Fruit fly (Drosophila melanogaster) whole organism, embryonic: ENCODE measurements around the gene Cyt-c1L.
A peak's percentile ranks its signal among the peaks of the same experiment; 100 is the strongest.

Source experiments
- CG10321 ChIP-seq: fragments of 200-800 bp; sonication (Bioruptor generic); IDR thresholded peaks from 2 replicates; pipeline ENCODE4 v1.3.6; 2022; ENCODE audit warnings: missing biosample characterization, missing genetic modification characterization
- CG10543 ChIP-seq: fragments of 200-800 bp; sonication (Bioruptor generic); optimal IDR thresholded peaks from 3 replicates; lab custom pipeline; 2017; ENCODE audit warnings: missing biosample characterization, mild to moderate bottlenecking, missing genetic modification characterization, moderate library complexity
- CG11504 ChIP-seq: fragments of 200-800 bp; sonication (Bioruptor generic); optimal IDR thresholded peaks from 3 replicates; lab custom pipeline; 2019; ENCODE audit warnings: missing biosample characterization, mild to moderate bottlenecking, missing genetic modification characterization, moderate library complexity
- CG11560 ChIP-seq: fragments of 200-800 bp; sonication (Bioruptor generic); IDR thresholded peaks from 3 replicates; pipeline ENCODE4 v1.3.6; 2022; ENCODE audit warnings: missing biosample characterization, missing genetic modification characterization
- CG12155 ChIP-seq: fragments of 200-800 bp; sonication (Bioruptor generic); optimal IDR thresholded peaks from 3 replicates; lab custom pipeline; 2016; ENCODE audit warnings: missing biosample characterization, missing genetic modification characterization
- CG12744 ChIP-seq: fragments of 200-800 bp; sonication (Bioruptor generic); optimal IDR thresholded peaks from 2 replicates; lab custom pipeline; 2016; ENCODE audit warnings: missing biosample characterization, missing genetic modification characterization
- CG15011 ChIP-seq: fragments of 200-800 bp; sonication (Bioruptor generic); optimal IDR thresholded peaks from 3 replicates; lab custom pipeline; 2018; ENCODE audit warnings: missing biosample characterization, mild to moderate bottlenecking, missing genetic modification characterization
- CG15479 ChIP-seq: fragments of 200-800 bp; sonication (Bioruptor generic); optimal IDR thresholded peaks from 3 replicates; lab custom pipeline; 2019; ENCODE audit warnings: missing biosample characterization, mild to moderate bottlenecking, missing genetic modification characterization, moderate library complexity
- CG15514 ChIP-seq: fragments of 200-800 bp; sonication (Bioruptor generic); optimal IDR thresholded peaks from 3 replicates; lab custom pipeline; 2017; ENCODE audit warnings: missing biosample characterization, missing genetic modification characterization, mild to moderate bottlenecking, moderate library complexity, missing genetic modification reagents
- CG16779 ChIP-seq: fragments of 200-800 bp; sonication (Bioruptor generic); IDR thresholded peaks from 2 replicates; pipeline ENCODE4 v1.3.6; 2022; ENCODE audit warnings: missing biosample characterization, missing genetic modification characterization
- CG2199 ChIP-seq: fragments of 200-800 bp; sonication (Bioruptor generic); IDR thresholded peaks from 3 replicates; pipeline ENCODE4 v1.3.6; 2022; ENCODE audit warnings: missing biosample characterization, missing genetic modification characterization
- CG2678 ChIP-seq: fragments of 200-800 bp; sonication (Bioruptor generic); optimal IDR thresholded peaks from 3 replicates; lab custom pipeline; 2019; ENCODE audit warnings: missing biosample characterization, mild to moderate bottlenecking, missing genetic modification characterization, moderate library complexity
- CG32772 ChIP-seq: fragments of 200-800 bp; sonication (Bioruptor generic); IDR thresholded peaks from 2 replicates; pipeline ENCODE4 v1.3.6; 2022; ENCODE audit warnings: missing biosample characterization, missing genetic modification characterization
- CG4328 ChIP-seq: fragments of 200-800 bp; sonication (Bioruptor generic); optimal IDR thresholded peaks from 3 replicates; lab custom pipeline; 2017; ENCODE audit warnings: missing biosample characterization, missing genetic modification reagents, missing genetic modification characterization
- CG4360 ChIP-seq: fragments of 200-800 bp; sonication (Bioruptor generic); IDR thresholded peaks from 2 replicates; pipeline ENCODE4 v1.3.6; 2022; ENCODE audit warnings: missing biosample characterization, missing genetic modification characterization
- CG8290 ChIP-seq, 3 experiments: fragments of 200-800 bp; sonication (Bioruptor generic); optimal IDR thresholded peaks; 2 replicates each; lab custom pipeline; 2016 to 2019; ENCODE audit warnings: missing biosample characterization in 3 of 3, missing genetic modification characterization in 3 of 3, mild to moderate bottlenecking in 2 of 3, moderate library complexity in 1 of 3
- CG9727 ChIP-seq: fragments of 200-800 bp; sonication (Bioruptor generic); optimal IDR thresholded peaks from 3 replicates; lab custom pipeline; 2017; ENCODE audit warnings: missing biosample characterization, mild to moderate bottlenecking, missing genetic modification characterization
- CG9932 ChIP-seq: fragments of 200-800 bp; sonication (Bioruptor generic); IDR thresholded peaks from 2 replicates; pipeline ENCODE4 v1.3.6; 2022; ENCODE audit warnings: missing biosample characterization, missing genetic modification characterization
- CHES-1-like ChIP-seq: fragments of 200-800 bp; sonication (Bioruptor generic); optimal IDR thresholded peaks from 2 replicates; lab custom pipeline; 2016; ENCODE audit warnings: missing biosample characterization, missing genetic modification characterization
- Drgx ChIP-seq: fragments of 200-800 bp; sonication (Bioruptor generic); IDR thresholded peaks from 2 replicates; pipeline ENCODE4 v1.3.6; 2022; ENCODE audit warnings: missing biosample characterization, missing genetic modification characterization
- Jarid2 ChIP-seq: fragments of 200-800 bp; sonication (Bioruptor generic); optimal IDR thresholded peaks from 3 replicates; lab custom pipeline; 2017; ENCODE audit warnings: mild to moderate bottlenecking, missing biosample characterization, missing genetic modification reagents, missing genetic modification characterization
- Med ChIP-seq: fragments of 200-800 bp; sonication (Bioruptor generic); peaks from one replicate; lab custom pipeline; 2016; ENCODE audit warnings: missing biosample characterization, missing genetic modification characterization, mild to moderate bottlenecking, inconsistent platforms, moderate library complexity
- Meics ChIP-seq: fragments of 200-800 bp; sonication (Bioruptor generic); optimal IDR thresholded peaks from 2 replicates; lab custom pipeline; 2017; ENCODE audit warnings: missing biosample characterization, mild to moderate bottlenecking, missing genetic modification characterization
- NFAT ChIP-seq: fragments of 200-800 bp; sonication (Bioruptor generic); IDR thresholded peaks from 2 replicates; pipeline ENCODE4 v1.3.6; 2022; ENCODE audit warnings: missing biosample characterization, missing genetic modification characterization
- Pdp1 ChIP-seq, 2 experiments: fragments of 200-800 bp; sonication (Bioruptor generic); optimal IDR thresholded peaks; 3 replicates each; lab custom pipeline; 2016; ENCODE audit warnings: missing biosample characterization in 2 of 2, missing genetic modification characterization in 2 of 2, mild to moderate bottlenecking in 1 of 2, moderate library complexity in 1 of 2
- Poxn ChIP-seq: fragments of 200-800 bp; sonication (Bioruptor generic); IDR thresholded peaks from 2 replicates; pipeline ENCODE4 v1.3.6; 2022; ENCODE audit warnings: missing biosample characterization, missing genetic modification characterization
- Rfx ChIP-seq: fragments of 200-800 bp; sonication (Bioruptor generic); IDR thresholded peaks from 2 replicates; pipeline ENCODE4 v1.3.6; 2022; ENCODE audit warnings: missing biosample characterization, missing genetic modification characterization
- Scr ChIP-seq: fragments of 200-800 bp; sonication (Bioruptor generic); IDR thresholded peaks from 2 replicates; pipeline ENCODE4 v1.3.6; 2022; ENCODE audit warnings: missing biosample characterization, missing genetic modification characterization; ENCODE audit not compliant: partially characterized antibody
- Side ChIP-seq: fragments of 200-800 bp; sonication (Bioruptor generic); optimal IDR thresholded peaks from 2 replicates; lab custom pipeline; 2016; ENCODE audit warnings: missing biosample characterization, missing genetic modification characterization
- Sry-β ChIP-seq: fragments of 200-800 bp; sonication (Bioruptor generic); optimal IDR thresholded peaks from 2 replicates; lab custom pipeline; 2018; ENCODE audit warnings: missing biosample characterization, mild to moderate bottlenecking, missing genetic modification characterization, moderate library complexity
- Trl ChIP-seq, 3 experiments: fragments of >200 bp in 2 of 3; fragments of 200-800 bp in 1 of 3; sonication (Bioruptor generic) in 1 of 3; optimal IDR thresholded peaks; 2 replicates in 1 of 3; 3 replicates in 2 of 3; lab custom pipeline; 2016 to 2017; ENCODE audit warnings: missing biosample characterization in 1 of 3, missing genetic modification characterization in 1 of 3
- cg ChIP-seq: fragments of 200-800 bp; sonication (Bioruptor generic); optimal IDR thresholded peaks from 3 replicates; lab custom pipeline; 2019; ENCODE audit warnings: missing biosample characterization, mild to moderate bottlenecking, missing genetic modification characterization, moderate library complexity
- chinmo ChIP-seq: fragments of 200-800 bp; sonication (Bioruptor generic); IDR thresholded peaks from 4 replicates; pipeline ENCODE4 v1.3.6; 2022; ENCODE audit warnings: missing biosample characterization, missing genetic modification characterization; ENCODE audit not compliant: partially characterized antibody
- crol ChIP-seq: fragments of 200-800 bp; sonication (Bioruptor generic); IDR thresholded peaks from 2 replicates; pipeline ENCODE4 v1.3.6; 2022; ENCODE audit warnings: missing biosample characterization, missing genetic modification characterization
- exex ChIP-seq: fragments of 200-800 bp; sonication (Bioruptor generic); optimal IDR thresholded peaks from 4 replicates; lab custom pipeline; 2018; ENCODE audit warnings: missing biosample characterization, mild to moderate bottlenecking, missing genetic modification characterization, moderate library complexity
- gce ChIP-seq: fragments of 200-800 bp; sonication (Bioruptor generic); IDR thresholded peaks from 3 replicates; pipeline ENCODE4 v1.3.6; 2022; ENCODE audit warnings: missing biosample characterization, missing genetic modification characterization
- gem ChIP-seq: fragments of 200-800 bp; sonication (Bioruptor generic); optimal IDR thresholded peaks from 2 replicates; lab custom pipeline; 2019; ENCODE audit warnings: missing biosample characterization, mild to moderate bottlenecking, missing genetic modification characterization, moderate library complexity
- maf-S ChIP-seq: fragments of 200-800 bp; sonication (Bioruptor generic); optimal IDR thresholded peaks from 2 replicates; lab custom pipeline; 2016; ENCODE audit warnings: missing biosample characterization, missing genetic modification characterization
- mam ChIP-seq: fragments of 200-800 bp; sonication (Bioruptor generic); optimal IDR thresholded peaks from 3 replicates; lab custom pipeline; 2016; ENCODE audit warnings: missing biosample characterization, missing genetic modification characterization
- nerfin-1 ChIP-seq: fragments of 200-800 bp; sonication (Bioruptor generic); optimal IDR thresholded peaks from 3 replicates; lab custom pipeline; 2019; ENCODE audit warnings: missing biosample characterization, mild to moderate bottlenecking, missing genetic modification characterization, moderate library complexity
- nom ChIP-seq: fragments of 200-800 bp; sonication (Bioruptor generic); optimal IDR thresholded peaks from 2 replicates; lab custom pipeline; 2017; ENCODE audit warnings: missing biosample characterization, missing genetic modification characterization, mild to moderate bottlenecking, moderate library complexity, missing genetic modification reagents
- odd ChIP-seq: fragments of 200-800 bp; sonication (Bioruptor generic); optimal IDR thresholded peaks from 2 replicates; lab custom pipeline; 2017; ENCODE audit warnings: missing biosample characterization, mild to moderate bottlenecking, missing genetic modification characterization
- org-1 ChIP-seq: fragments of 200-800 bp; sonication (Bioruptor generic); optimal IDR thresholded peaks from 2 replicates; lab custom pipeline; 2017; ENCODE audit warnings: missing biosample characterization, missing genetic modification characterization
- psq ChIP-seq: fragments of 200-800 bp; sonication (Bioruptor generic); optimal IDR thresholded peaks from 2 replicates; lab custom pipeline; 2017; ENCODE audit warnings: missing biosample characterization, missing genetic modification characterization
- slbo ChIP-seq: fragments of 200-800 bp; sonication (Bioruptor generic); IDR thresholded peaks from 2 replicates; pipeline ENCODE4 v1.3.6; 2022; ENCODE audit warnings: missing biosample characterization, missing genetic modification characterization
- stwl ChIP-seq: fragments of 200-800 bp; sonication (Bioruptor generic); optimal IDR thresholded peaks from 3 replicates; lab custom pipeline; 2018; ENCODE audit warnings: missing biosample characterization, mild to moderate bottlenecking, missing genetic modification characterization, moderate library complexity
- sug ChIP-seq: fragments of 200-800 bp; optimal IDR thresholded peaks from 2 replicates; lab custom pipeline; 2019; ENCODE audit warnings: missing biosample characterization, mild to moderate bottlenecking, missing genetic modification characterization, moderate library complexity
- wor ChIP-seq: fragments of 200-800 bp; sonication (Bioruptor generic); IDR thresholded peaks from 2 replicates; pipeline ENCODE4 v1.3.6; 2022; ENCODE audit warnings: missing biosample characterization, missing genetic modification characterization
- yki ChIP-seq: fragments of >200 bp; optimal IDR thresholded peaks from 3 replicates; lab custom pipeline; 2018

The Cyt-c1L gene

DNA sequence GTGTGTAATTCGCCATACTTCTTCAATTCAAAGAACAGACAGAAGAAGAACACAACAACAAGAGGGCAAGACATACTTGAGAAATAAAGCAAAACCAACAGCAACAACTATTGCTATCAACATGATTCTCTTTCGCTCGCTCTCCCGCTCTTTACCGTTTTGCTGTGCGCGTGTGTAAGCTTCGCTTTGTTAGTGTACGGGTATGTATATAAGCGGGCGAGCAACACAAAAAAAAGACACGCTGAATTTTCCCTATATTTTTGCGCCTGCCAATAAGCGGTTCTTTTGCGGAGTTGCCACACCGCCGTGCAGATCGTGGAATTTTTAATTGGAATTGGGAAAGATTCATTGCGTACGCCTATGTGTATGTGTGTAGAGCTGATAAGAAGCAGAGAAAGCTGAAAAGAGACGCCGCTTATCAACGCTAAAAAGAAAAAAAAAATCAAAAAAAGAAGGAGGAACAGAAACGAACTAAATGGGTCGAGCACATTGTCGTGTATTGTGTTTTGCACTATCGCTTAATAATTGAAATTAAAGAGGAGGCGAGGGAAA lies 11.1 kb upstream of the Cyt-c1L start (continued):
- peak; percentile 70 for TF ChIP-seq Drgx (GFP tag; lab: Robert Waterston, UW)
- peak; percentile 7 for TF ChIP-seq CG9727 (GFP tag; lab: Kevin White, UChicago)
- TF ChIP-seq mam = no peak
- peak; percentile 78 for TF ChIP-seq CG15479 (GFP tag; lab: Kevin White, UChicago)
- TF ChIP-seq CG12744 (GFP tag; lab: Kevin White, UChicago) = no peak
- TF ChIP-seq CG32772 = peak; percentile 64
- 0 out of 4 replicates have a peak, but pooled peaks have one; percentile 54 for TF ChIP-seq chinmo (GFP tag; lab: Robert Waterston, UW)
- TF ChIP-seq crol (GFP tag; lab: Robert Waterston, UW) = peak; percentile 27; the same call in 1 of the 2 replicates
- peak; percentile 21 for TF ChIP-seq stwl
- no peak for TF ChIP-seq maf-S (GFP tag; lab: Kevin White, UChicago)
- peak; percentile 14 for TF ChIP-seq yki (lab: Kevin White, UChicago)
- TF ChIP-seq Rfx = 0 out of 2 replicates have a peak, but pooled peaks have one; percentile 15
- TF ChIP-seq CG16779 (GFP tag; lab: Robert Waterston, UW) = no peak
- TF ChIP-seq Sry-β = no peak
- no peak for TF ChIP-seq CG15011
- peak; percentile 8 for TF ChIP-seq odd (GFP tag; lab: Kevin White, UChicago)
- TF ChIP-seq NFAT (GFP tag; lab: Robert Waterston, UW) = peak; percentile 66; the same call in 1 of the 2 replicates
- peak; percentile 51 for TF ChIP-seq CG10543 (GFP tag; lab: Kevin White, UChicago)
- peak; percentile 84 for TF ChIP-seq nom (GFP tag; lab: Kevin White, UChicago)
- TF ChIP-seq CG2678 (tag; lab: Kevin White, UChicago) = peak; percentile 39
- TF ChIP-seq Poxn (GFP tag; lab: Robert Waterston, UW) = no peak
- peak; percentile 55 for TF ChIP-seq Med (GFP tag; lab: Kevin White, UChicago)
- no peak for TF ChIP-seq wor (GFP tag; lab: Robert Waterston, UW)
- TF ChIP-seq psq (GFP tag; lab: Kevin White, UChicago) = peak; percentile 7
- no peak for TF ChIP-seq gce (GFP tag; lab: Robert Waterston, UW)
- peak; percentile 42; the same call in 1 of the 2 replicates for TF ChIP-seq CG9932 (GFP tag; lab: Robert Waterston, UW)
- peak; percentile 71 for TF ChIP-seq sug
- peak; percentile 18 for TF ChIP-seq CG12155 (GFP tag; lab: Kevin White, UChicago)
- TF ChIP-seq Jarid2 (GFP tag; lab: Kevin White, UChicago) = no peak
- TF ChIP-seq CG4360 (GFP tag; lab: Robert Waterston, UW) = peak; percentile 96
- TF ChIP-seq Side (GFP tag; lab: Kevin White, UChicago) = no peak
- 0 out of 2 replicates have a peak, but pooled peaks have one; percentile 23 for TF ChIP-seq Scr (GFP tag; lab: Robert Waterston, UW)
- peak; percentile 14 for TF ChIP-seq gem
- peak; percentile 16 for TF ChIP-seq CHES-1-like (GFP tag; lab: Kevin White, UChicago)
- peak in 1 of 2 experiments; percentile 46 for TF ChIP-seq Pdp1 (GFP tag; optimal IDR thresholded peaks at IDR 0.05; lab: Kevin White, UChicago)
- peak; percentile 13; the same call in 1 of the 3 replicates for TF ChIP-seq CG2199
- TF ChIP-seq CG4328 = no peak
- TF ChIP-seq CG11560 (tag; lab: Robert Waterston, UW) = no peak
- no peak for TF ChIP-seq org-1 (GFP tag; lab: Kevin White, UChicago)
- peak; percentile 74 for TF ChIP-seq CG11504
- TF ChIP-seq CG8290 (GFP tag; optimal IDR thresholded peaks at IDR 0.05; lab: Kevin White, UChicago) = no peak
- TF ChIP-seq CG8290 (tag; optimal IDR thresholded peaks at IDR 0.05; lab: Kevin White, UChicago) = peak in 1 of 2 experiments; percentile 22
- peak; percentile 60 for TF ChIP-seq exex (tag; lab: Kevin White, UChicago)
- peak; percentile 48 for TF ChIP-seq CG15514 (GFP tag; lab: Kevin White, UChicago)
- TF ChIP-seq slbo = 0 out of 2 replicates have a peak, but pooled peaks have one; percentile 19
- TF ChIP-seq Meics (GFP tag; lab: Kevin White, UChicago) = no peak
- peak; percentile 63 for TF ChIP-seq nerfin-1 (tag; lab: Kevin White, UChicago)
- TF ChIP-seq CG10321 (GFP tag; lab: Robert Waterston, UW) = no peak
- TF ChIP-seq cg (GFP tag; lab: Kevin White, UChicago) = peak; percentile 62
- TF ChIP-seq Trl (optimal IDR thresholded peaks at IDR 0.05; lab: Kevin White, UChicago) = peak; percentile 73 to 77
- TF ChIP-seq Trl (GFP tag; optimal IDR thresholded peaks at IDR 0.05; lab: Kevin White, UChicago) = peak; percentile 8
